Fruit fly (Drosophila melanogaster): Measurements from ENCODE around the gene CG45690.

Gene CG45690

dm6 chr2L:10681602-10682001 is 23.5 kb downstream of the CG45690 start, which contains the start of gene CG17107:
CG17107 (plus strand) TSS chr2L:10681902.
- TF ChIP-seq CG9727 (GFP tag; optimal IDR thresholded peaks at IDR 0.05) (no peak), eve (GFP tag; optimal IDR thresholded peaks at IDR 0.05) (no peak)

DNA sequence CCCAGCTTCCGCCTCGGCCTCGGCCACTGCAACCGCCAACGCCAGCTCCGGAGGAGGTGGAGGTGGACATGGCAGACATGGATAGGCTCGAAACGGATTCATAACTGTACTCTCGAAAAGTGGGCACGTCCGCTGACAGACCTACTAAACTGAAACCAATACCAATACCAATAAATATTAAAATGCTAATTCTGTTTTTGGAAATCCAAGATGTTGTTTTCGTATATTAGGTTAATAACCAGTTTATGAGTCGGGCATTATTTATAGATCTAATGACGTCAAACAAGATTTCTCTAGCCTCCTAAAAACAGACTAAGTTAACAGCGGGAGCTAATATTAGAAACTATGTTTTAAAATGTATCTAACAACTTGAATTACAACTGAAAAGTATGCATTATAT is 24.1 kb downstream of the CG45690 start:
- TF ChIP-seq jumu (GFP tag; optimal IDR thresholded peaks at IDR 0.05) (no peak), CG10462 (GFP tag; optimal IDR thresholded peaks at IDR 0.05) (no peak), br (optimal IDR thresholded peaks at IDR 0.05) (no peak), emc (GFP tag; optimal IDR thresholded peaks at IDR 0.05) (no peak), Vsx1 (GFP tag; optimal IDR thresholded peaks at IDR 0.05) (peak; percentile 12), yki (optimal IDR thresholded peaks at IDR 0.05) (no peak), CG16779 (GFP tag; IDR thresholded peaks at IDR 0.05) (no peak), CG4707 (GFP tag; optimal IDR thresholded peaks at IDR 0.05) (no peak), abd-A (tag; optimal IDR thresholded peaks at IDR 0.05) (peak; percentile 95), Hmr (GFP tag; optimal IDR thresholded peaks at IDR 0.05) (no peak), eyg (GFP tag; optimal IDR thresholded peaks at IDR 0.05) (no peak), chm (GFP tag; IDR thresholded peaks at IDR 0.05) (no peak), CTCF (GFP tag; optimal IDR thresholded peaks at IDR 0.05) (no peak), Opbp (GFP tag; IDR thresholded peaks at IDR 0.05; ENCODE audit: partially characterized antibody) (no peak), ATbp (GFP tag; optimal IDR thresholded peaks at IDR 0.05) (no peak), CG7745 (tag; optimal IDR thresholded peaks at IDR 0.05) (no peak), Hr78 (GFP tag; optimal IDR thresholded peaks at IDR 0.05) (no peak), pzg (GFP tag; optimal IDR thresholded peaks at IDR 0.05) (no peak), CG2678 (tag; optimal IDR thresholded peaks at IDR 0.05) (no peak), pros (GFP tag; optimal IDR thresholded peaks at IDR 0.05) (peak; percentile 42), CG9932 (GFP tag; IDR thresholded peaks at IDR 0.05) (no peak), Med (GFP tag) (no peak), slbo (GFP tag; IDR thresholded peaks at IDR 0.05) (0 out of 2 replicates have a peak, but pooled peaks have one; percentile 16), CG14667 (GFP tag; IDR thresholded peaks at IDR 0.05) (no peak), sug (tag; optimal IDR thresholded peaks at IDR 0.05) (no peak), CG12942 (GFP tag; optimal IDR thresholded peaks at IDR 0.05) (no peak), tap (tag; optimal IDR thresholded peaks at IDR 0.05) (no peak), aop (GFP tag; IDR thresholded peaks at IDR 0.05) (no peak), CG12744 (GFP tag; optimal IDR thresholded peaks at IDR 0.05) (no peak), MESR4 (GFP tag; optimal IDR thresholded peaks at IDR 0.05) (no peak), CG15479 (GFP tag; optimal IDR thresholded peaks at IDR 0.05) (no peak), CG12299 (tag; optimal IDR thresholded peaks at IDR 0.05) (no peak), Blimp-1 (GFP tag; optimal IDR thresholded peaks at IDR 0.05) (no peak), Poxn (GFP tag; IDR thresholded peaks at IDR 0.05) (no peak), CG12104 (GFP tag; optimal IDR thresholded peaks at IDR 0.05) (no peak), chinmo (GFP tag; IDR thresholded peaks at IDR 0.05; ENCODE audit: partially characterized antibody) (0 out of 4 replicates have a peak, but pooled peaks have one; percentile 50), ERR (GFP tag; optimal IDR thresholded peaks at IDR 0.05) (no peak), CG6765 (GFP tag; optimal IDR thresholded peaks at IDR 0.05) (no peak), CoRest (tag; optimal IDR thresholded peaks at IDR 0.05) (no peak), vvl (GFP tag; IDR thresholded peaks at IDR 0.05) (peak; percentile 69; the same call in 1 of the 2 replicates), CG13894 (tag; optimal IDR thresholded peaks at IDR 0.05) (peak; percentile 8), D (optimal IDR thresholded peaks at IDR 0.05) (no peak), D (GFP tag; optimal IDR thresholded peaks at IDR 0.05) (no peak), wek (GFP tag; optimal IDR thresholded peaks at IDR 0.05) (no peak), CG7839 (tag; optimal IDR thresholded peaks at IDR 0.05) (no peak), bsh (GFP tag; optimal IDR thresholded peaks at IDR 0.05) (no peak), tin (GFP tag; optimal IDR thresholded peaks at IDR 0.05) (no peak), CG9876 (GFP tag; optimal IDR thresholded peaks at IDR 0.05) (no peak), Atf6 (GFP tag; IDR thresholded peaks at IDR 0.05) (no peak)

Data from whole organism, embryonic.